Worm (Caenorhabditis elegans): ENCODE data around the gene col-161.
A peak's percentile ranks its signal among the peaks of the same experiment; 100 is the strongest.

ce11 chrV:13335883-13336419 lies 18.1 kb upstream of the col-161 start, which contains the start of gene C50B6.9:
- TF ChIP-seq blmp-1 (tag; optimal IDR thresholded peaks at IDR 0.05), result peak; percentile 21
- no peak for TF ChIP-seq nhr-76 (tag; optimal IDR thresholded peaks at IDR 0.05)
- no peak for TF ChIP-seq lin-14 (GFP tag; optimal IDR thresholded peaks at IDR 0.05)

Measured in whole organism, L1 larva.